Fruit fly (Drosophila melanogaster): ENCODE measurements around the gene Pep.

Pep gene

dm6 chr3L:17644906-17645244, at the start of gene Pep:
Pep (minus strand) TSS chr3L:17645036.
- TF ChIP-seq CG8478 (optimal IDR thresholded peaks at IDR 0.05) (no peak), CTCF (optimal IDR thresholded peaks at IDR 0.05) (peak; percentile 48 to 59)

- TF ChIP-seq CTCF (optimal IDR thresholded peaks at IDR 0.05): no peak
- TF ChIP-seq CG8478 (optimal IDR thresholded peaks at IDR 0.05): no peak
Measured at dm6 chr3L:17689579-17690191, 44.8 kb upstream of the Pep start, which contains the start of gene Ccn. Ccn (plus strand) TSS chr3L:17690015.

dm6 chr3L:17671768-17672167, 26.9 kb upstream of the Pep start:
- TF ChIP-seq CTCF (optimal IDR thresholded peaks at IDR 0.05): no peak

- TF ChIP-seq CG8478 (optimal IDR thresholded peaks at IDR 0.05) (no peak), CTCF (optimal IDR thresholded peaks at IDR 0.05) (no peak)
Measured at dm6 chr3L:17671322-17671721, 26.5 kb upstream of the Pep start, which contains the start of gene CG34251. CG34251 (plus strand) TSS chr3L:17671622.

- no peak for TF ChIP-seq CG8478 (optimal IDR thresholded peaks at IDR 0.05)
- TF ChIP-seq CTCF (optimal IDR thresholded peaks at IDR 0.05): peak in 1 of 2 experiments; percentile 34
Measured at dm6 chr3L:17668945-17669779, 24.3 kb upstream of the Pep start, which contains the start of gene Crtc. Crtc (minus strand) TSS chr3L:17669234.

- no peak for TF ChIP-seq CTCF (optimal IDR thresholded peaks at IDR 0.05)
- no peak for TF ChIP-seq CG8478 (optimal IDR thresholded peaks at IDR 0.05)
Measured at dm6 chr3L:17668386-17668944, 23.6 kb upstream of the Pep start.

- TF ChIP-seq CTCF (optimal IDR thresholded peaks at IDR 0.05) (no peak), CG8478 (optimal IDR thresholded peaks at IDR 0.05) (no peak)
Measured at dm6 chr3L:17667642-17668362, 23.0 kb upstream of the Pep start.

- TF ChIP-seq CTCF (optimal IDR thresholded peaks at IDR 0.05): no peak
Measured at dm6 chr3L:17665084-17665576, 20.3 kb upstream of the Pep start.

dm6 chr3L:17663647-17664046, 18.8 kb upstream of the Pep start:
- TF ChIP-seq CTCF (optimal IDR thresholded peaks at IDR 0.05): no peak
- TF ChIP-seq CG8478 (optimal IDR thresholded peaks at IDR 0.05): no peak

- TF ChIP-seq CTCF (optimal IDR thresholded peaks at IDR 0.05) (no peak), CG8478 (optimal IDR thresholded peaks at IDR 0.05) (no peak)
Measured at dm6 chr3L:17659268-17659589, 14.4 kb upstream of the Pep start.

dm6 chr3L:17658423-17659267, 13.8 kb upstream of the Pep start:
- TF ChIP-seq CG8478 (optimal IDR thresholded peaks at IDR 0.05): no peak
- no peak for TF ChIP-seq CTCF (optimal IDR thresholded peaks at IDR 0.05)

- TF ChIP-seq CG8478 (optimal IDR thresholded peaks at IDR 0.05) (no peak), CTCF (optimal IDR thresholded peaks at IDR 0.05) (no peak)
Measured at dm6 chr3L:17657728-17658379, 13.0 kb upstream of the Pep start.

- TF ChIP-seq CG8478 (optimal IDR thresholded peaks at IDR 0.05) (no peak), CTCF (optimal IDR thresholded peaks at IDR 0.05) (no peak)
Measured at dm6 chr3L:17656716-17657395, 12.0 kb upstream of the Pep start.
